Worm (Caenorhabditis elegans) whole organism, L1 larva: Measurements from ENCODE around the gene tbc-10.

Experiments used
- C34B4.2 ChIP-seq: sonication (generic microtip); optimal IDR thresholded peaks from 2 replicates; lab custom pipeline; 2017; ENCODE audit warnings: mild to moderate bottlenecking, missing genetic modification characterization, missing compliant biosample characterization
- alr-1 ChIP-seq: fragments of 200-800 bp; sonication (Bioruptor generic); optimal IDR thresholded peaks from 2 replicates; lab custom pipeline; 2018; ENCODE audit warnings: borderline replicate concordance, mild to moderate bottlenecking, missing genetic modification characterization, missing compliant biosample characterization
- aly-2 ChIP-seq: fragments of 150-350 bp; optimal IDR thresholded peaks from 2 replicates; lab custom pipeline; 2014; ENCODE audit warnings: missing biosample characterization, missing genetic modification characterization
- ama-1 ChIP-seq: fragments of 150-350 bp; optimal IDR thresholded peaks from 2 replicates; lab custom pipeline; 2014
- blmp-1 ChIP-seq: fragments of 150-350 bp; optimal IDR thresholded peaks from 2 replicates; lab custom pipeline; 2014; ENCODE audit warnings: missing biosample characterization, missing genetic modification characterization
- ceh-63 ChIP-seq: fragments of 200-800 bp; sonication (Bioruptor generic); optimal IDR thresholded peaks from 2 replicates; lab custom pipeline; 2018; ENCODE audit warnings: mild to moderate bottlenecking, missing genetic modification characterization, missing compliant biosample characterization
- ceh-82 ChIP-seq, 3 experiments: fragments of 150-350 bp in 1 of 3; sonication (generic microtip) in 2 of 3; optimal IDR thresholded peaks; 2 replicates each; lab custom pipeline; 2014 to 2017; ENCODE audit warnings: missing biosample characterization in 3 of 3, missing genetic modification characterization in 3 of 3
- ceh-88 ChIP-seq: fragments of 200-800 bp; sonication (Bioruptor generic); IDR thresholded peaks from 2 replicates; pipeline ENCODE4 v1.3.6; 2022; ENCODE audit warnings: missing genetic modification characterization, missing compliant biosample characterization
- ceh-90 ChIP-seq: sonication (generic microtip); optimal IDR thresholded peaks from 2 replicates; lab custom pipeline; 2016; ENCODE audit warnings: missing genetic modification characterization, missing compliant biosample characterization
- ces-1 ChIP-seq: fragments of 150-350 bp; optimal IDR thresholded peaks from 2 replicates; lab custom pipeline; 2014; ENCODE audit warnings: missing biosample characterization, missing genetic modification reagents, missing genetic modification characterization
- dpl-1 ChIP-seq, 3 experiments: fragments of 150-350 bp in 2 of 3; sonication (generic microtip) in 1 of 3; optimal IDR thresholded peaks; 2 replicates each; lab custom pipeline; 2014 to 2017; ENCODE audit warnings: missing biosample characterization in 3 of 3, missing genetic modification characterization in 3 of 3, missing genetic modification reagents in 3 of 3
- efl-1 ChIP-seq, 4 experiments: fragments of 150-350 bp; optimal IDR thresholded peaks in 3 of 4; peaks in 1 of 4; 1 replicate in 1 of 4; 2 replicates in 3 of 4; lab custom pipeline; 2014; ENCODE audit warnings: missing biosample characterization in 2 of 4, missing genetic modification characterization in 2 of 4, missing genetic modification reagents in 2 of 4
- egl-27 ChIP-seq, 2 experiments: fragments of 150-350 bp in 1 of 2; sonication (generic microtip); optimal IDR thresholded peaks; 3 replicates each; lab custom pipeline; 2017 to 2018; ENCODE audit warnings: missing biosample characterization in 2 of 2, missing genetic modification characterization in 2 of 2, missing genetic modification reagents in 2 of 2
- elt-2 ChIP-seq: sonication (generic microtip); optimal IDR thresholded peaks from 2 replicates; lab custom pipeline; 2016; ENCODE audit warnings: missing genetic modification characterization, mild to moderate bottlenecking, inconsistent platforms, missing compliant biosample characterization, missing genetic modification reagents
- elt-3 ChIP-seq, 6 experiments: fragments of 150-350 bp in 1 of 6; sonication (generic microtip); optimal IDR thresholded peaks; 2 replicates each; lab custom pipeline; 2017 to 2018; ENCODE audit warnings: missing biosample characterization in 6 of 6, missing genetic modification characterization in 6 of 6, inconsistent platforms in 1 of 6
- fkh-10 ChIP-seq: sonication (generic microtip); optimal IDR thresholded peaks from 2 replicates; lab custom pipeline; 2017; ENCODE audit warnings: missing biosample characterization, missing genetic modification reagents, missing genetic modification characterization
- fkh-4 ChIP-seq: sonication (generic microtip); optimal IDR thresholded peaks from 2 replicates; lab custom pipeline; 2016; ENCODE audit warnings: missing compliant biosample characterization, missing genetic modification characterization, borderline replicate concordance
- hlh-17 ChIP-seq: fragments of 200-800 bp; sonication (Bioruptor generic); optimal IDR thresholded peaks from 2 replicates; lab custom pipeline; 2018; ENCODE audit warnings: missing genetic modification characterization, mild to moderate bottlenecking, missing compliant biosample characterization, moderate library complexity, borderline replicate concordance
- jun-1 ChIP-seq: fragments of 150-350 bp; optimal IDR thresholded peaks from 2 replicates; lab custom pipeline; 2014; ENCODE audit warnings: missing biosample characterization, missing genetic modification reagents, missing genetic modification characterization
- lin-13 ChIP-seq: fragments of 150-350 bp; optimal IDR thresholded peaks from 2 replicates; lab custom pipeline; 2014; ENCODE audit warnings: missing biosample characterization, missing genetic modification reagents, missing genetic modification characterization
- lin-35 ChIP-seq, 2 experiments: fragments of 150-350 bp; optimal IDR thresholded peaks; 2 replicates each; lab custom pipeline; 2014; ENCODE audit warnings: missing biosample characterization in 2 of 2, missing genetic modification characterization in 2 of 2, missing genetic modification reagents in 2 of 2
- lin-39 ChIP-seq: fragments of 150-350 bp; optimal IDR thresholded peaks from 2 replicates; lab custom pipeline; 2014; ENCODE audit warnings: missing biosample characterization, missing genetic modification reagents, missing genetic modification characterization
- lir-3 ChIP-seq: sonication (generic microtip); optimal IDR thresholded peaks from 2 replicates; lab custom pipeline; 2016; ENCODE audit warnings: mild to moderate bottlenecking, missing genetic modification characterization, moderate library complexity, missing compliant biosample characterization; ENCODE audit not compliant: poor library complexity
- lsy-2 ChIP-seq, 2 experiments: fragments of 150-350 bp; optimal IDR thresholded peaks; 2 replicates each; lab custom pipeline; 2014; ENCODE audit warnings: missing biosample characterization in 2 of 2, missing genetic modification characterization in 2 of 2
- mef-2 ChIP-seq: fragments of 150-350 bp; optimal IDR thresholded peaks from 2 replicates; lab custom pipeline; 2014; ENCODE audit warnings: missing biosample characterization, missing genetic modification characterization
- mep-1 ChIP-seq: fragments of 150-350 bp; optimal IDR thresholded peaks from 2 replicates; lab custom pipeline; 2014; ENCODE audit warnings: missing biosample characterization, missing genetic modification characterization
- nhr-12 ChIP-seq: sonication (generic microtip); optimal IDR thresholded peaks from 2 replicates; lab custom pipeline; 2017; ENCODE audit warnings: missing biosample characterization, missing genetic modification characterization
- nhr-19 ChIP-seq: fragments of 200-800 bp; sonication (Bioruptor generic); conservative IDR thresholded peaks from 2 replicates; pipeline ENCODE4 v1.3.6; 2022; ENCODE audit warnings: missing genetic modification characterization, missing compliant biosample characterization
- nhr-237 ChIP-seq: fragments of 150-350 bp; optimal IDR thresholded peaks from 2 replicates; lab custom pipeline; 2014; ENCODE audit warnings: missing biosample characterization, missing genetic modification characterization
- nhr-28 ChIP-seq: fragments of 150-350 bp; optimal IDR thresholded peaks from 2 replicates; lab custom pipeline; 2014; ENCODE audit warnings: missing biosample characterization, missing genetic modification characterization
- nhr-47 ChIP-seq: sonication (generic microtip); optimal IDR thresholded peaks from 2 replicates; lab custom pipeline; 2016; ENCODE audit warnings: mild to moderate bottlenecking, missing genetic modification characterization, moderate library complexity, missing compliant biosample characterization
- nhr-71 ChIP-seq: sonication (generic microtip); optimal IDR thresholded peaks from 2 replicates; lab custom pipeline; 2016; ENCODE audit warnings: mild to moderate bottlenecking, missing genetic modification characterization, moderate library complexity, missing compliant biosample characterization
- nhr-77 ChIP-seq: fragments of 150-350 bp; optimal IDR thresholded peaks from 2 replicates; lab custom pipeline; 2014; ENCODE audit warnings: missing biosample characterization, missing genetic modification characterization
- nhr-84 ChIP-seq: sonication (generic microtip); optimal IDR thresholded peaks from 2 replicates; lab custom pipeline; 2017; ENCODE audit warnings: missing biosample characterization, missing genetic modification characterization
- nhr-85 ChIP-seq: sonication (generic microtip); peaks from one replicate; lab custom pipeline; 2016; ENCODE audit warnings: missing genetic modification characterization, inconsistent platforms, missing compliant biosample characterization
- nhr-90 ChIP-seq: sonication (generic microtip); optimal IDR thresholded peaks from 2 replicates; lab custom pipeline; 2016; ENCODE audit warnings: mild to moderate bottlenecking, missing genetic modification characterization, missing compliant biosample characterization; ENCODE audit not compliant: poor library complexity
- pqm-1 ChIP-seq: sonication (generic microtip); optimal IDR thresholded peaks from 3 replicates; lab custom pipeline; 2017; ENCODE audit warnings: missing biosample characterization, missing genetic modification characterization
- snu-23 ChIP-seq: sonication (generic microtip); optimal IDR thresholded peaks from 2 replicates; lab custom pipeline; 2016; ENCODE audit warnings: missing genetic modification characterization, missing compliant biosample characterization
- swsn-7 ChIP-seq: sonication (generic microtip); optimal IDR thresholded peaks from 2 replicates; lab custom pipeline; 2016; ENCODE audit warnings: missing genetic modification characterization, missing compliant biosample characterization
- tbx-2 ChIP-seq: sonication (generic microtip); optimal IDR thresholded peaks from 2 replicates; lab custom pipeline; 2016; ENCODE audit warnings: missing genetic modification characterization, missing compliant biosample characterization
- vab-15 ChIP-seq: sonication (generic microtip); optimal IDR thresholded peaks from 2 replicates; lab custom pipeline; 2017; ENCODE audit warnings: missing genotype, mild to moderate bottlenecking, missing genetic modification characterization, missing compliant biosample characterization
- zag-1 ChIP-seq: fragments of 150-350 bp; optimal IDR thresholded peaks from 2 replicates; lab custom pipeline; 2014; ENCODE audit warnings: missing biosample characterization, missing genetic modification characterization
- ztf-11 ChIP-seq, 2 experiments: sonication (generic microtip); optimal IDR thresholded peaks; 2 replicates each; lab custom pipeline; 2016 to 2017; ENCODE audit warnings: missing genetic modification characterization in 2 of 2, missing biosample characterization in 1 of 2, missing compliant biosample characterization in 1 of 2
- ztf-4 ChIP-seq: fragments of 150-350 bp; optimal IDR thresholded peaks from 2 replicates; lab custom pipeline; 2014; ENCODE audit warnings: missing biosample characterization, missing genetic modification characterization

tbc-10 gene

ce11 chrIII:943426-943927 is 39.6 kb upstream of the tbc-10 start, which contains the start of gene fbxa-59:
TSS of gene fbxa-59 (minus strand) at chrIII:943476.
- no peak for TF ChIP-seq egl-27 (tag; optimal IDR thresholded peaks at IDR 0.05; lab: Kevin White, UChicago)
- no peak for TF ChIP-seq ztf-11 (tag; optimal IDR thresholded peaks at IDR 0.05; lab: Kevin White, UChicago)
- no peak for TF ChIP-seq efl-1 (optimal IDR thresholded peaks at IDR 0.05; lab: Kevin White, UChicago)
- peak in 1 of 2 experiments; percentile 39 for TF ChIP-seq efl-1 (GFP tag; optimal IDR thresholded peaks at IDR 0.05 in 1 of 2; lab: Kevin White, UChicago)
- peak; percentile 61 for TF ChIP-seq elt-2 (tag; lab: Kevin White, UChicago)

- peak; percentile 39 for TF ChIP-seq elt-2 (tag; lab: Kevin White, UChicago)
- TF ChIP-seq, all 84 proteins: peak for 1; not testable (repeated sequence) for 83
Observed at ce11 chrIII:944346-944745, 38.7 kb upstream of the tbc-10 start.

- no peak for TF ChIP-seq fkh-4 (tag; lab: Kevin White, UChicago)
- TF ChIP-seq lir-3 = no peak
- no peak for TF ChIP-seq nhr-71
- no peak for TF ChIP-seq ces-1
- TF ChIP-seq aly-2 (tag; lab: Kevin White, UChicago) = no peak
- TF ChIP-seq snu-23 = no peak
- no peak for TF ChIP-seq nhr-84
- peak; percentile 68 for TF ChIP-seq elt-2 (tag; lab: Kevin White, UChicago)
Observed at ce11 chrIII:946250-946725, 36.8 kb upstream of the tbc-10 start, which contains the start of gene fbxa-60. TSS of gene fbxa-60 (minus strand) at chrIII:946300.

- TF ChIP-seq nhr-77 (tag; lab: Kevin White, UChicago) (no peak), ceh-88 (GFP tag; lab: Robert Waterston, UW) (no peak), elt-3 (tag; optimal IDR thresholded peaks at IDR 0.05; lab: Kevin White, UChicago) (peak in 1 of 6 experiments; percentile 43), vab-15 (tag; lab: Kevin White, UChicago) (no peak), ces-1 (no peak), ama-1 (lab: Kevin White, UChicago) (no peak), tbx-2 (tag; lab: Kevin White, UChicago) (no peak), fkh-10 (GFP tag; lab: Kevin White, UChicago) (no peak), pqm-1 (tag; lab: Kevin White, UChicago) (no peak), nhr-237 (tag; lab: Kevin White, UChicago) (no peak), ceh-63 (GFP tag; lab: Kevin White, UChicago) (no peak), ceh-82 (tag; optimal IDR thresholded peaks at IDR 0.05; lab: Kevin White, UChicago) (peak in 1 of 3 experiments; percentile 12), mep-1 (tag; lab: Kevin White, UChicago) (peak; percentile 53), nhr-90 (tag; lab: Kevin White, UChicago) (no peak), nhr-85 (tag; lab: Kevin White, UChicago) (no peak), snu-23 (peak; percentile 46), C34B4.2 (tag; lab: Kevin White, UChicago) (no peak), mef-2 (tag; lab: Kevin White, UChicago) (no peak), lin-39 (tag; lab: Kevin White, UChicago) (no peak), nhr-12 (tag; lab: Kevin White, UChicago) (no peak), nhr-28 (no peak), nhr-71 (no peak), ztf-4 (tag; lab: Kevin White, UChicago) (no peak), efl-1 (optimal IDR thresholded peaks at IDR 0.05; lab: Kevin White, UChicago) (peak; percentile 29 to 50), efl-1 (GFP tag; optimal IDR thresholded peaks at IDR 0.05 in 1 of 2; lab: Kevin White, UChicago) (peak; percentile 41 to 94), nhr-19 (GFP tag; lab: Robert Waterston, UW) (no peak), lin-13 (GFP tag; lab: Kevin White, UChicago) (peak; percentile 5), swsn-7 (tag; lab: Kevin White, UChicago) (peak; percentile 10), blmp-1 (tag; lab: Kevin White, UChicago) (no peak), alr-1 (no peak), dpl-1 (GFP tag; optimal IDR thresholded peaks at IDR 0.05; lab: Kevin White, UChicago) (peak; percentile 18 to 57 (median 29)), egl-27 (tag; optimal IDR thresholded peaks at IDR 0.05; lab: Kevin White, UChicago) (no peak), zag-1 (tag; lab: Kevin White, UChicago) (no peak), elt-2 (tag; lab: Kevin White, UChicago) (no peak), ceh-90 (tag; lab: Kevin White, UChicago) (no peak), nhr-47 (tag; lab: Kevin White, UChicago) (peak; percentile 3), lir-3 (no peak), lin-35 (GFP tag; optimal IDR thresholded peaks at IDR 0.05; lab: Kevin White, UChicago) (peak; percentile 35 to 41), hlh-17 (no peak), lsy-2 (tag; optimal IDR thresholded peaks at IDR 0.05; lab: Kevin White, UChicago) (peak; percentile 35 to 52), jun-1 (no peak)
Observed at ce11 chrIII:950472-950871, 32.6 kb upstream of the tbc-10 start, which contains the start of the genes fbxa-67 and fbxa-11. TSS of gene fbxa-67 (minus strand) at chrIII:950670. TSS of gene fbxa-11 (plus strand) at chrIII:950869.
